Fruit fly (Drosophila melanogaster) whole organism, embryonic: ENCODE measurements around the gene CG4459.

Source experiments
- Atf-2 ChIP-seq: fragments of 200-800 bp; sonication (Bioruptor generic); optimal IDR thresholded peaks from 2 replicates; lab custom pipeline; 2016; ENCODE audit warnings: missing biosample characterization, missing genetic modification characterization
- Blimp-1 ChIP-seq: fragments of 200-800 bp; sonication (Bioruptor generic); optimal IDR thresholded peaks from 3 replicates; lab custom pipeline; 2018; ENCODE audit warnings: missing biosample characterization, missing genetic modification characterization, mild to moderate bottlenecking, moderate library complexity, missing genetic modification reagents
- CG11504 ChIP-seq: fragments of 200-800 bp; sonication (Bioruptor generic); optimal IDR thresholded peaks from 3 replicates; lab custom pipeline; 2019; ENCODE audit warnings: missing biosample characterization, mild to moderate bottlenecking, missing genetic modification characterization, moderate library complexity
- CG11560 ChIP-seq: fragments of 200-800 bp; sonication (Bioruptor generic); IDR thresholded peaks from 3 replicates; pipeline ENCODE4 v1.3.6; 2022; ENCODE audit warnings: missing biosample characterization, missing genetic modification characterization
- CG12155 ChIP-seq: fragments of 200-800 bp; sonication (Bioruptor generic); optimal IDR thresholded peaks from 3 replicates; lab custom pipeline; 2016; ENCODE audit warnings: missing biosample characterization, missing genetic modification characterization
- CG14710 ChIP-seq: fragments of 200-800 bp; sonication (Bioruptor generic); optimal IDR thresholded peaks from 3 replicates; lab custom pipeline; 2019; ENCODE audit warnings: missing biosample characterization, mild to moderate bottlenecking, missing genetic modification characterization, moderate library complexity
- CG15479 ChIP-seq: fragments of 200-800 bp; sonication (Bioruptor generic); optimal IDR thresholded peaks from 3 replicates; lab custom pipeline; 2019; ENCODE audit warnings: missing biosample characterization, mild to moderate bottlenecking, missing genetic modification characterization, moderate library complexity
- CG15601 ChIP-seq: fragments of 200-800 bp; sonication (Bioruptor generic); optimal IDR thresholded peaks from 3 replicates; lab custom pipeline; 2019; ENCODE audit warnings: missing biosample characterization, mild to moderate bottlenecking, missing genetic modification characterization, moderate library complexity
- CG17612 ChIP-seq: fragments of 200-800 bp; sonication (Bioruptor generic); IDR thresholded peaks from 2 replicates; pipeline ENCODE4 v1.3.6; 2022; ENCODE audit warnings: missing biosample characterization, missing genetic modification characterization
- CG17802 ChIP-seq: fragments of 200-800 bp; sonication (Bioruptor generic); optimal IDR thresholded peaks from 2 replicates; lab custom pipeline; 2018; ENCODE audit warnings: missing biosample characterization, mild to moderate bottlenecking, missing genetic modification characterization, moderate library complexity
- CG18599 ChIP-seq: fragments of 200-800 bp; sonication (Bioruptor generic); optimal IDR thresholded peaks from 3 replicates; lab custom pipeline; 2017; ENCODE audit warnings: missing biosample characterization, missing genetic modification characterization, mild to moderate bottlenecking, moderate library complexity, missing genetic modification reagents
- CG2129 ChIP-seq: fragments of 200-800 bp; sonication (Bioruptor generic); IDR thresholded peaks from 2 replicates; pipeline ENCODE4 v1.3.6; 2022; ENCODE audit warnings: missing biosample characterization, missing genetic modification characterization; ENCODE audit not compliant: partially characterized antibody
- CG30431 ChIP-seq: fragments of 200-800 bp; sonication (Bioruptor generic); optimal IDR thresholded peaks from 2 replicates; lab custom pipeline; 2017; ENCODE audit warnings: missing biosample characterization, missing genetic modification characterization
- CG34224 ChIP-seq: fragments of 200-800 bp; sonication (Bioruptor generic); IDR thresholded peaks from 3 replicates; pipeline ENCODE4 v1.3.6; 2022; ENCODE audit warnings: missing biosample characterization, missing genetic modification characterization; ENCODE audit not compliant: partially characterized antibody
- CG4328 ChIP-seq: fragments of 200-800 bp; sonication (Bioruptor generic); optimal IDR thresholded peaks from 3 replicates; lab custom pipeline; 2017; ENCODE audit warnings: missing biosample characterization, missing genetic modification reagents, missing genetic modification characterization
- CG4854 ChIP-seq: fragments of 200-800 bp; sonication (Bioruptor generic); optimal IDR thresholded peaks from 2 replicates; lab custom pipeline; 2016; ENCODE audit warnings: missing biosample characterization, missing genetic modification characterization, inconsistent platforms
- CG5953 ChIP-seq: fragments of 200-800 bp; sonication (Bioruptor generic); IDR thresholded peaks from 2 replicates; pipeline ENCODE4 v1.3.6; 2022; ENCODE audit warnings: missing biosample characterization, missing genetic modification characterization
- CG6654 ChIP-seq: fragments of 200-800 bp; sonication (Bioruptor generic); optimal IDR thresholded peaks from 2 replicates; lab custom pipeline; 2017; ENCODE audit warnings: missing biosample characterization, mild to moderate bottlenecking, missing genetic modification characterization
- CG7372 ChIP-seq: fragments of 200-800 bp; sonication (Bioruptor generic); IDR thresholded peaks from 2 replicates; pipeline ENCODE4 v1.3.6; 2022; ENCODE audit warnings: missing biosample characterization, missing genetic modification characterization
- CG8290 ChIP-seq, 3 experiments: fragments of 200-800 bp; sonication (Bioruptor generic); optimal IDR thresholded peaks; 2 replicates each; lab custom pipeline; 2016 to 2019; ENCODE audit warnings: missing biosample characterization in 3 of 3, missing genetic modification characterization in 3 of 3, mild to moderate bottlenecking in 2 of 3, moderate library complexity in 1 of 3
- CG8944 ChIP-seq: fragments of 200-800 bp; sonication (Bioruptor generic); optimal IDR thresholded peaks from 3 replicates; lab custom pipeline; 2016; ENCODE audit warnings: missing biosample characterization, missing genetic modification characterization
- CG9727 ChIP-seq: fragments of 200-800 bp; sonication (Bioruptor generic); optimal IDR thresholded peaks from 3 replicates; lab custom pipeline; 2017; ENCODE audit warnings: missing biosample characterization, mild to moderate bottlenecking, missing genetic modification characterization
- CG9797 ChIP-seq: fragments of 200-800 bp; sonication (Bioruptor generic); optimal IDR thresholded peaks from 3 replicates; lab custom pipeline; 2018; ENCODE audit warnings: missing biosample characterization, mild to moderate bottlenecking, missing genetic modification characterization
- Camta ChIP-seq: fragments of 200-800 bp; sonication (Bioruptor generic); optimal IDR thresholded peaks from 2 replicates; lab custom pipeline; 2016; ENCODE audit warnings: missing biosample characterization, missing genetic modification characterization
- D19B ChIP-seq: fragments of 200-800 bp; sonication (Bioruptor generic); optimal IDR thresholded peaks from 2 replicates; lab custom pipeline; 2017; ENCODE audit warnings: missing biosample characterization, mild to moderate bottlenecking, missing genetic modification characterization
- Dref ChIP-seq: fragments of 200-800 bp; sonication (Bioruptor generic); IDR thresholded peaks from 2 replicates; pipeline ENCODE4 v1.3.6; 2022; ENCODE audit warnings: missing biosample characterization, missing genetic modification characterization
- Drgx ChIP-seq: fragments of 200-800 bp; sonication (Bioruptor generic); IDR thresholded peaks from 2 replicates; pipeline ENCODE4 v1.3.6; 2022; ENCODE audit warnings: missing biosample characterization, missing genetic modification characterization
- Hand ChIP-seq: fragments of 200-800 bp; sonication (Bioruptor generic); optimal IDR thresholded peaks from 2 replicates; lab custom pipeline; 2017; ENCODE audit warnings: mild to moderate bottlenecking, missing biosample characterization, missing genetic modification reagents, missing genetic modification characterization
- NC2β ChIP-seq: fragments of 200-800 bp; sonication (Bioruptor generic); optimal IDR thresholded peaks from 2 replicates; lab custom pipeline; 2016; ENCODE audit warnings: missing biosample characterization, missing genetic modification characterization
- Side ChIP-seq: fragments of 200-800 bp; sonication (Bioruptor generic); optimal IDR thresholded peaks from 2 replicates; lab custom pipeline; 2016; ENCODE audit warnings: missing biosample characterization, missing genetic modification characterization
- Six4 ChIP-seq: fragments of 200-800 bp; sonication (Bioruptor generic); optimal IDR thresholded peaks from 2 replicates; lab custom pipeline; 2016; ENCODE audit warnings: missing biosample characterization, missing genetic modification characterization
- chm ChIP-seq: fragments of 200-800 bp; sonication (Bioruptor generic); IDR thresholded peaks from 2 replicates; pipeline ENCODE4 v1.3.6; 2022; ENCODE audit warnings: missing biosample characterization, missing genetic modification characterization
- corto ChIP-seq: fragments of 200-800 bp; sonication (Bioruptor generic); optimal IDR thresholded peaks from 2 replicates; lab custom pipeline; 2016; ENCODE audit warnings: missing biosample characterization, mild to moderate bottlenecking, missing genetic modification characterization, moderate library complexity
- gro ChIP-seq: fragments of 200-800 bp; sonication (Bioruptor generic); optimal IDR thresholded peaks from 2 replicates; lab custom pipeline; 2016; ENCODE audit warnings: missing biosample characterization, missing genetic modification characterization
- ham ChIP-seq: fragments of 200-800 bp; sonication (Bioruptor generic); IDR thresholded peaks from 2 replicates; pipeline ENCODE4 v1.3.6; 2022; ENCODE audit warnings: missing biosample characterization, missing genetic modification characterization
- hkb ChIP-seq, 2 experiments: fragments of 200-800 bp in 1 of 2; fragments of >200 bp in 1 of 2; sonication (Bioruptor generic) in 1 of 2; IDR thresholded peaks in 1 of 2; optimal IDR thresholded peaks in 1 of 2; 2 replicates each; pipeline versions ENCODE4 v1.3.6 to Lab custom; 2017 to 2022; ENCODE audit warnings: missing biosample characterization in 1 of 2, missing genetic modification characterization in 1 of 2
- odd ChIP-seq: fragments of 200-800 bp; sonication (Bioruptor generic); optimal IDR thresholded peaks from 2 replicates; lab custom pipeline; 2017; ENCODE audit warnings: missing biosample characterization, mild to moderate bottlenecking, missing genetic modification characterization
- pb ChIP-seq: fragments of 200-800 bp; sonication (Bioruptor generic); optimal IDR thresholded peaks from 3 replicates; lab custom pipeline; 2016; ENCODE audit warnings: missing biosample characterization, missing genetic modification characterization
- ranshi ChIP-seq: fragments of 200-800 bp; sonication (Bioruptor generic); IDR thresholded peaks from 2 replicates; pipeline ENCODE4 v1.3.6; 2022; ENCODE audit warnings: missing biosample characterization, missing genetic modification characterization
- rib ChIP-seq: fragments of 200-800 bp; sonication (Bioruptor generic); IDR thresholded peaks from 2 replicates; pipeline ENCODE4 v1.3.6; 2022; ENCODE audit warnings: missing biosample characterization, missing genetic modification characterization
- ro ChIP-seq: fragments of 200-800 bp; sonication (Bioruptor generic); IDR thresholded peaks from 2 replicates; pipeline ENCODE4 v1.3.6; 2022; ENCODE audit warnings: missing biosample characterization, missing genetic modification characterization
- run ChIP-seq: fragments of 200-800 bp; sonication (Bioruptor generic); optimal IDR thresholded peaks from 3 replicates; lab custom pipeline; 2018; ENCODE audit warnings: missing biosample characterization, mild to moderate bottlenecking, missing genetic modification characterization
- sc ChIP-seq, 3 experiments: fragments of >200 bp in 2 of 3; fragments of 200-800 bp in 1 of 3; sonication (Bioruptor generic) in 1 of 3; optimal IDR thresholded peaks; 2 replicates in 2 of 3; 3 replicates in 1 of 3; lab custom pipeline; 2017; ENCODE audit warnings: mild to moderate bottlenecking in 1 of 3, missing biosample characterization in 1 of 3, missing genetic modification characterization in 1 of 3, missing genetic modification reagents in 1 of 3
- seq ChIP-seq: fragments of 200-800 bp; sonication (Bioruptor generic); IDR thresholded peaks from 2 replicates; pipeline ENCODE4 v1.3.6; 2022; ENCODE audit warnings: missing biosample characterization, missing genetic modification characterization
- sim ChIP-seq: fragments of 200-800 bp; sonication (Bioruptor generic); IDR thresholded peaks from 2 replicates; pipeline ENCODE4 v1.3.6; 2022; ENCODE audit warnings: missing biosample characterization, missing genetic modification characterization
- slbo ChIP-seq: fragments of 200-800 bp; sonication (Bioruptor generic); IDR thresholded peaks from 2 replicates; pipeline ENCODE4 v1.3.6; 2022; ENCODE audit warnings: missing biosample characterization, missing genetic modification characterization
- tap ChIP-seq: fragments of 200-800 bp; optimal IDR thresholded peaks from 3 replicates; lab custom pipeline; 2019; ENCODE audit warnings: missing biosample characterization, mild to moderate bottlenecking, missing genetic modification characterization, moderate library complexity
- vnd ChIP-seq: fragments of 200-800 bp; sonication (Bioruptor generic); IDR thresholded peaks from 3 replicates; pipeline ENCODE4 v1.3.6; 2022; ENCODE audit warnings: missing biosample characterization, missing genetic modification characterization; ENCODE audit not compliant: partially characterized antibody
- wor ChIP-seq: fragments of 200-800 bp; sonication (Bioruptor generic); IDR thresholded peaks from 2 replicates; pipeline ENCODE4 v1.3.6; 2022; ENCODE audit warnings: missing biosample characterization, missing genetic modification characterization

Gene CG4459

DNA sequence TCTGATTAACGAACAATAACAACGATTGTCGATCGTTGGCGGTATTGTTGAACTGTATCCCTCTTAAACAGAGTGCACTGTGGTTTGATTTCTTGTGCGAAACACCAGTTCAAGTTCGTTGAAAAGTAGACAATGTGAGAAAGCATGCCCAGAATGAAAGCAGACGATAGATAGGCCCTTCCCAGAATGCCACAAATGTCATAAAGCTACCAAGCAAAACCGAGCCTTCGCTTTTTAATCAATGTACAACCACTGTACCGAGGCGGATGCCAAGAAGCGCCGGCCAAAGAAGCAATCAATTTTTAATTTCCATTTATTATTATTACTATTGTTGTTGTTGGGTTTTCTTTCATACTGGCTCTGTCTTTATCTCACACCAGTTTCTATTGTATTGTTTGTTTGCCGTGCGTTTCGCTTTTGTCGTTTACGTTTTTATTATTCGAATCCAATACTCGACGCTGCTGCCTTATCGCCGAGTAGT is 19.5 kb downstream of the CG4459 start (continued):
- TF ChIP-seq CG14710 (no peak), Blimp-1 (GFP tag; lab: Kevin White, UChicago) (peak; percentile 75), chm (GFP tag; lab: Robert Waterston, UW) (peak; percentile 87), Dref (GFP tag; lab: Robert Waterston, UW) (no peak), seq (GFP tag; lab: Robert Waterston, UW) (peak; percentile 93), sim (GFP tag; lab: Robert Waterston, UW) (peak; percentile 60; the same call in 1 of the 2 replicates), CG8944 (GFP tag; lab: Kevin White, UChicago) (peak; percentile 78), rib (GFP tag; lab: Robert Waterston, UW) (peak; percentile 68), CG9727 (GFP tag; lab: Kevin White, UChicago) (peak; percentile 62), vnd (GFP tag; lab: Robert Waterston, UW) (no peak), CG5953 (GFP tag; lab: Robert Waterston, UW) (peak; percentile 79), hkb (optimal IDR thresholded peaks at IDR 0.05; lab: Kevin White, UChicago) (no peak), hkb (GFP tag; IDR thresholded peaks at IDR 0.05; lab: Robert Waterston, UW) (peak; percentile 87), CG4854 (peak; percentile 68), CG9797 (no peak), wor (GFP tag; lab: Robert Waterston, UW) (peak; percentile 78), CG11560 (peak; percentile 60; the same call in 2 of the 3 replicates), odd (GFP tag; lab: Kevin White, UChicago) (peak; percentile 79), Atf-2 (GFP tag; lab: Kevin White, UChicago) (peak; percentile 76), gro (GFP tag; lab: Kevin White, UChicago) (peak; percentile 87), ranshi (GFP tag; lab: Robert Waterston, UW) (peak; percentile 79), CG11504 (peak; percentile 86), tap (tag; lab: Kevin White, UChicago) (peak; percentile 74), run (tag; lab: Kevin White, UChicago) (peak; percentile 56), CG30431 (GFP tag; lab: Kevin White, UChicago) (peak; percentile 72), Hand (GFP tag; lab: Kevin White, UChicago) (peak; percentile 56), ham (GFP tag; lab: Robert Waterston, UW) (no peak), CG4328 (GFP tag; lab: Kevin White, UChicago) (peak; percentile 3), CG12155 (peak; percentile 82), NC2β (GFP tag; lab: Kevin White, UChicago) (peak; percentile 61), CG8290 (GFP tag; optimal IDR thresholded peaks at IDR 0.05; lab: Kevin White, UChicago) (peak; percentile 21), CG8290 (tag; optimal IDR thresholded peaks at IDR 0.05; lab: Kevin White, UChicago) (peak in 1 of 2 experiments; percentile 96), CG34224 (no peak), Side (GFP tag; lab: Kevin White, UChicago) (peak; percentile 53), sc (optimal IDR thresholded peaks at IDR 0.05; lab: Kevin White, UChicago) (no peak), sc (GFP tag; optimal IDR thresholded peaks at IDR 0.05; lab: Kevin White, UChicago) (peak; percentile 61), Camta (peak; percentile 62), CG17612 (GFP tag; lab: Robert Waterston, UW) (peak; percentile 59; the same call in 1 of the 2 replicates), CG18599 (GFP tag; lab: Kevin White, UChicago) (peak; percentile 88), CG15601 (tag; lab: Kevin White, UChicago) (peak; percentile 45), CG7372 (peak; percentile 63), ro (GFP tag; lab: Robert Waterston, UW) (peak; percentile 69), CG17802 (tag; lab: Kevin White, UChicago) (peak; percentile 43), D19B (peak; percentile 62), Drgx (GFP tag; lab: Robert Waterston, UW) (peak; percentile 77), slbo (peak; percentile 93), CG15479 (no peak), corto (peak; percentile 26), CG2129 (GFP tag; lab: Robert Waterston, UW) (no peak), pb (peak; percentile 70), Six4 (GFP tag; lab: Kevin White, UChicago) (peak; percentile 79), CG6654 (GFP tag; lab: Kevin White, UChicago) (peak; percentile 46)
